Fruit fly (Drosophila melanogaster): Measurements from ENCODE around the gene CG31635.

Gene CG31635

DNA sequence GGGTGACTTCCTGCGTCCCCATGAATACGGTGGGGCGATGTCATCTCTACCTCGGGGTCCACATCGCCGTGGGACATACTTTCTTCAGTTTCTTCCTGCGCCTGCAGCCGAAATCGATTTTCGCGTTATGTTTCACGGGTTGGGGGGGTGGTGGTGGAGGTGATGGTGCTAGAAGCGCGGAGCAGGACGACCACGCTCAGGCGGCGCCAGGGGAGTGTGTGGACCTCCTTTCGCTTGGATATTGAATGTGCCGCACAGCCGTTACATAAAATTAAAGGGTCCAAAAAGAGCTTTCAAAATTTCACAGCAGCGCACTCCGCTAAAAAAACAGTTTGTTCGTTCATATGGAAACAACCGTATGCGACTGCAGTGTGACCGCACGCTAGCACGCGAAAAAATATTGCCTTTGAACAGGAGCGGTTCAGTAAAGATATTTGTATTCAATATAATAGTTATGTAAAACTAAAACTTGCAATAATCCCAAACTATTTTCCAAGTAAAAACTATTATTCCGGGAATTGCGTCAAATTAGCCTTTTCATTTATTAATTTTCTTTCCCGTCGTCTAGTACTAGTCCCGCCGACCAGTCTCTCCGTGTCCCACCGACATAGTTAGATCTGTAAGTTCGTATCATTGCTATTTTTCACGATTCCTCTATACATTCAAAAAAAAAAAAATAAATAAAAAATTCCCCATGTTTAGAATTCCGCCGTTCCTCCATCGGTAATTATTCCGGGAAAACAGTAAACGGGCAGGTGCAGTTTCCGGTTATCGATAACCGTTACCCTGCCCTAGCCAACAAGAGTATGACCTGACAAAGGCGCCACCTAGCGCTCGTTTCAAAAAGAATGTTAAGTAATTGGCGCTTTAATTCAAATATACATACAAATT, 35.3 kb upstream of the CG31635 start, which contains the start of gene Nhe3 (continued):
- TF ChIP-seq bigmax (GFP tag; optimal IDR thresholded peaks at IDR 0.05), result no peak
- TF ChIP-seq CG13123 (GFP tag; optimal IDR thresholded peaks at IDR 0.05), result peak; percentile 55
- TF ChIP-seq CG7556 (GFP tag; optimal IDR thresholded peaks at IDR 0.05), result peak; percentile 81
- TF ChIP-seq jigr1 (GFP tag; IDR thresholded peaks at IDR 0.05), result peak; percentile 37; the same call in 1 of the 3 replicates
- peak; percentile 62 for TF ChIP-seq CG34376 (GFP tag; optimal IDR thresholded peaks at IDR 0.05)
- no peak for TF ChIP-seq kah (GFP tag; optimal IDR thresholded peaks at IDR 0.05)
- TF ChIP-seq dpn (GFP tag; optimal IDR thresholded peaks at IDR 0.05), result peak; percentile 75 to 85
- peak; percentile 36; the same call in 1 of the 2 replicates for TF ChIP-seq dati (GFP tag; IDR thresholded peaks at IDR 0.05)
- TF ChIP-seq Max (GFP tag; optimal IDR thresholded peaks at IDR 0.05), result peak; percentile 86
- TF ChIP-seq zen (tag; optimal IDR thresholded peaks at IDR 0.05), result peak; percentile 68
- peak; percentile 82 for TF ChIP-seq az2 (GFP tag; optimal IDR thresholded peaks at IDR 0.05)
- peak; percentile 54 for TF ChIP-seq CG9437 (GFP tag; optimal IDR thresholded peaks at IDR 0.05)
- peak; percentile 67 for TF ChIP-seq repo (GFP tag; optimal IDR thresholded peaks at IDR 0.05)
- peak; percentile 70 for TF ChIP-seq CG30431 (GFP tag; optimal IDR thresholded peaks at IDR 0.05)
- TF ChIP-seq Drgx (GFP tag; IDR thresholded peaks at IDR 0.05), result peak; percentile 67
- peak; percentile 82 for TF ChIP-seq CG2712 (tag; optimal IDR thresholded peaks at IDR 0.05)
- peak; percentile 78 for TF ChIP-seq CG18262 (tag; optimal IDR thresholded peaks at IDR 0.05)
- peak; percentile 95 for TF ChIP-seq CG2120 (GFP tag; optimal IDR thresholded peaks at IDR 0.05)
- peak; percentile 94 for TF ChIP-seq crol (GFP tag; IDR thresholded peaks at IDR 0.05)
- TF ChIP-seq Oli (tag; optimal IDR thresholded peaks at IDR 0.05), result peak; percentile 77
- TF ChIP-seq CG12104 (GFP tag; optimal IDR thresholded peaks at IDR 0.05), result peak; percentile 73
- TF ChIP-seq CG10979 (tag; optimal IDR thresholded peaks at IDR 0.05), result peak; percentile 73
- peak; percentile 81 for TF ChIP-seq Bteb2 (GFP tag; optimal IDR thresholded peaks at IDR 0.05)
- TF ChIP-seq C15 (GFP tag; IDR thresholded peaks at IDR 0.05), result peak; percentile 65; the same call in 1 of the 3 replicates
- TF ChIP-seq Hr51 (GFP tag; optimal IDR thresholded peaks at IDR 0.05), result peak; percentile 32 to 82
- TF ChIP-seq CG43689 (GFP tag; IDR thresholded peaks at IDR 0.05), result no peak; the same call in 1 of the 2 replicates
- TF ChIP-seq stc (GFP tag; IDR thresholded peaks at IDR 0.05), result peak; percentile 74
- TF ChIP-seq E2f2 (GFP tag; IDR thresholded peaks at IDR 0.05), result peak; percentile 98
- peak; percentile 87; the same call in 1 of the 2 replicates for TF ChIP-seq ranshi (GFP tag; IDR thresholded peaks at IDR 0.05)
- TF ChIP-seq Lim3 (GFP tag; IDR thresholded peaks at IDR 0.05), result no peak
- TF ChIP-seq Optix (GFP tag; IDR thresholded peaks at IDR 0.05), result peak; percentile 56; the same call in 1 of the 3 replicates
- TF ChIP-seq pho (GFP tag; optimal IDR thresholded peaks at IDR 0.05), result peak; percentile 87
- peak; percentile 77 for TF ChIP-seq Antp (GFP tag; optimal IDR thresholded peaks at IDR 0.05)
- TF ChIP-seq CG7839 (tag; optimal IDR thresholded peaks at IDR 0.05), result peak; percentile 85
- TF ChIP-seq CG12391 (tag; optimal IDR thresholded peaks at IDR 0.05), result peak; percentile 86
- TF ChIP-seq fu2 (GFP tag; optimal IDR thresholded peaks at IDR 0.05), result peak; percentile 78
- no peak for TF ChIP-seq ftz-f1 (GFP tag; optimal IDR thresholded peaks at IDR 0.05)
- TF ChIP-seq CG11560 (tag; IDR thresholded peaks at IDR 0.05), result peak; percentile 68; the same call in 2 of the 3 replicates
- peak; percentile 52; the same call in 2 of the 3 replicates for TF ChIP-seq CG14860 (GFP tag; IDR thresholded peaks at IDR 0.05; ENCODE audit: partially characterized antibody)
- peak; percentile 62; the same call in 1 of the 2 replicates for TF ChIP-seq Atf6 (GFP tag; IDR thresholded peaks at IDR 0.05)
- peak; percentile 7 for TF ChIP-seq pita (GFP tag; optimal IDR thresholded peaks at IDR 0.05)
- peak; percentile 63 for TF ChIP-seq disco-r (GFP tag; optimal IDR thresholded peaks at IDR 0.05)
- TF ChIP-seq yki (optimal IDR thresholded peaks at IDR 0.05), result no peak
- TF ChIP-seq dan (GFP tag; IDR thresholded peaks at IDR 0.05), result 0 out of 2 replicates have a peak, but pooled peaks have one; percentile 19
- peak; percentile 76 for TF ChIP-seq fd3F (GFP tag; optimal IDR thresholded peaks at IDR 0.05)
- TF ChIP-seq sd (tag; optimal IDR thresholded peaks at IDR 0.05), result peak; percentile 77
- TF ChIP-seq dmrt99B (tag; optimal IDR thresholded peaks at IDR 0.05), result no peak
- TF ChIP-seq Gsc (GFP tag; IDR thresholded peaks at IDR 0.05), result no peak
- no peak for TF ChIP-seq CG8478 (optimal IDR thresholded peaks at IDR 0.05)

Measured in whole organism, embryonic.